Fruit fly (Drosophila melanogaster) whole organism, embryonic: ENCODE data around the gene Rbp1-like.

Source experiments
- Adf1 ChIP-seq: fragments of 200-800 bp; sonication (Bioruptor generic); IDR thresholded peaks from 2 replicates; pipeline ENCODE4 v1.3.6; 2022; ENCODE audit warnings: missing biosample characterization, missing genetic modification characterization
- CG11560 ChIP-seq: fragments of 200-800 bp; sonication (Bioruptor generic); IDR thresholded peaks from 3 replicates; pipeline ENCODE4 v1.3.6; 2022; ENCODE audit warnings: missing biosample characterization, missing genetic modification characterization
- CG11723 ChIP-seq: fragments of 200-800 bp; sonication (Bioruptor generic); optimal IDR thresholded peaks from 2 replicates; lab custom pipeline; 2017; ENCODE audit warnings: missing biosample characterization, mild to moderate bottlenecking, missing genetic modification characterization
- CG12104 ChIP-seq: fragments of 200-800 bp; sonication (Bioruptor generic); optimal IDR thresholded peaks from 3 replicates; lab custom pipeline; 2016; ENCODE audit warnings: missing biosample characterization, missing genetic modification characterization
- CG12299 ChIP-seq: fragments of 200-800 bp; sonication (Bioruptor generic); optimal IDR thresholded peaks from 2 replicates; lab custom pipeline; 2018; ENCODE audit warnings: missing biosample characterization, mild to moderate bottlenecking, missing genetic modification characterization
- CG14050 ChIP-seq: fragments of 200-800 bp; sonication (Bioruptor generic); IDR thresholded peaks from 3 replicates; pipeline ENCODE4 v1.3.6; 2022; ENCODE audit warnings: missing biosample characterization, missing genetic modification characterization
- CG14710 ChIP-seq: fragments of 200-800 bp; sonication (Bioruptor generic); optimal IDR thresholded peaks from 3 replicates; lab custom pipeline; 2019; ENCODE audit warnings: missing biosample characterization, mild to moderate bottlenecking, missing genetic modification characterization, moderate library complexity
- CG1529 ChIP-seq: fragments of 200-800 bp; sonication (Bioruptor generic); optimal IDR thresholded peaks from 3 replicates; lab custom pipeline; 2018; ENCODE audit warnings: missing biosample characterization, missing genetic modification characterization
- CG17186 ChIP-seq: fragments of 200-800 bp; sonication (Bioruptor generic); optimal IDR thresholded peaks from 3 replicates; lab custom pipeline; 2017; ENCODE audit warnings: missing biosample characterization, missing genetic modification reagents, missing genetic modification characterization
- CG17802 ChIP-seq: fragments of 200-800 bp; sonication (Bioruptor generic); optimal IDR thresholded peaks from 2 replicates; lab custom pipeline; 2018; ENCODE audit warnings: missing biosample characterization, mild to moderate bottlenecking, missing genetic modification characterization, moderate library complexity
- CG1832 ChIP-seq: fragments of 200-800 bp; sonication (Bioruptor generic); optimal IDR thresholded peaks from 2 replicates; lab custom pipeline; 2017; ENCODE audit warnings: missing biosample characterization, mild to moderate bottlenecking, missing genetic modification characterization, inconsistent platforms
- CG3995 ChIP-seq: fragments of 200-800 bp; sonication (Bioruptor generic); optimal IDR thresholded peaks from 3 replicates; lab custom pipeline; 2016; ENCODE audit warnings: missing biosample characterization, missing genetic modification characterization
- CG4424 ChIP-seq: fragments of 200-800 bp; sonication (Bioruptor generic); optimal IDR thresholded peaks from 3 replicates; lab custom pipeline; 2016; ENCODE audit warnings: missing biosample characterization, missing genetic modification characterization
- CG4854 ChIP-seq: fragments of 200-800 bp; sonication (Bioruptor generic); optimal IDR thresholded peaks from 2 replicates; lab custom pipeline; 2016; ENCODE audit warnings: missing biosample characterization, missing genetic modification characterization, inconsistent platforms
- CG6683 ChIP-seq: fragments of 200-800 bp; sonication (Bioruptor generic); optimal IDR thresholded peaks from 2 replicates; lab custom pipeline; 2017; ENCODE audit warnings: missing biosample characterization, mild to moderate bottlenecking, missing genetic modification characterization, missing genetic modification reagents
- CG7987 ChIP-seq: fragments of 200-800 bp; sonication (Bioruptor generic); optimal IDR thresholded peaks from 2 replicates; lab custom pipeline; 2018; ENCODE audit warnings: missing biosample characterization, mild to moderate bottlenecking, missing genetic modification characterization, moderate library complexity
- CG9817 ChIP-seq: fragments of 200-800 bp; sonication (Bioruptor generic); optimal IDR thresholded peaks from 2 replicates; lab custom pipeline; 2018; ENCODE audit warnings: missing biosample characterization, mild to moderate bottlenecking, missing genetic modification characterization, moderate library complexity
- Camta ChIP-seq: fragments of 200-800 bp; sonication (Bioruptor generic); optimal IDR thresholded peaks from 2 replicates; lab custom pipeline; 2016; ENCODE audit warnings: missing biosample characterization, missing genetic modification characterization
- Doc2 ChIP-seq: fragments of 200-800 bp; sonication (Bioruptor generic); IDR thresholded peaks from 2 replicates; pipeline ENCODE4 v1.3.6; 2022; ENCODE audit warnings: missing biosample characterization, missing genetic modification characterization
- Elba2 ChIP-seq: fragments of 200-800 bp; sonication (Bioruptor generic); optimal IDR thresholded peaks from 3 replicates; lab custom pipeline; 2016; ENCODE audit warnings: missing biosample characterization, missing genetic modification characterization
- Fer1 ChIP-seq: fragments of 200-800 bp; sonication (Bioruptor generic); optimal IDR thresholded peaks from 2 replicates; lab custom pipeline; 2017; ENCODE audit warnings: missing biosample characterization, mild to moderate bottlenecking, missing genetic modification characterization
- Hsf ChIP-seq: fragments of 200-800 bp; sonication (Bioruptor generic); optimal IDR thresholded peaks from 3 replicates; lab custom pipeline; 2016; ENCODE audit warnings: missing biosample characterization, missing genetic modification characterization
- MBD-R2 ChIP-seq: fragments of 200-800 bp; sonication (Bioruptor generic); IDR thresholded peaks from 2 replicates; pipeline ENCODE4 v1.3.6; 2022; ENCODE audit warnings: missing biosample characterization, missing genetic modification characterization
- Mad ChIP-seq: fragments of 200-800 bp; sonication (Bioruptor generic); optimal IDR thresholded peaks from 2 replicates; lab custom pipeline; 2016; ENCODE audit warnings: missing biosample characterization, missing genetic modification characterization
- Myb ChIP-seq: fragments of 200-800 bp; sonication (Bioruptor generic); optimal IDR thresholded peaks from 2 replicates; lab custom pipeline; 2016; ENCODE audit warnings: missing biosample characterization, missing genetic modification characterization
- Nf-YA ChIP-seq: fragments of 200-800 bp; sonication (Bioruptor generic); IDR thresholded peaks from 2 replicates; pipeline ENCODE4 v1.3.6; 2022; ENCODE audit warnings: missing biosample characterization, missing genetic modification characterization
- Oli ChIP-seq: fragments of 200-800 bp; sonication (Bioruptor generic); optimal IDR thresholded peaks from 2 replicates; lab custom pipeline; 2018; ENCODE audit warnings: missing biosample characterization, mild to moderate bottlenecking, missing genetic modification characterization, moderate library complexity
- PHDP ChIP-seq: fragments of 200-800 bp; sonication (Bioruptor generic); optimal IDR thresholded peaks from 3 replicates; lab custom pipeline; 2018; ENCODE audit warnings: missing biosample characterization, mild to moderate bottlenecking, missing genetic modification characterization, moderate library complexity
- Side ChIP-seq: fragments of 200-800 bp; sonication (Bioruptor generic); optimal IDR thresholded peaks from 2 replicates; lab custom pipeline; 2016; ENCODE audit warnings: missing biosample characterization, missing genetic modification characterization
- aop ChIP-seq: fragments of 200-800 bp; sonication (Bioruptor generic); IDR thresholded peaks from 2 replicates; pipeline ENCODE4 v1.3.6; 2022; ENCODE audit warnings: missing biosample characterization, missing genetic modification characterization
- bbx ChIP-seq: fragments of 200-800 bp; sonication (Bioruptor generic); IDR thresholded peaks from 2 replicates; pipeline ENCODE4 v1.3.6; 2022; ENCODE audit warnings: missing biosample characterization, missing genetic modification characterization; ENCODE audit not compliant: partially characterized antibody
- bcd ChIP-seq: fragments of 200-800 bp; sonication (Bioruptor generic); optimal IDR thresholded peaks from 2 replicates; lab custom pipeline; 2017; ENCODE audit warnings: missing biosample characterization, mild to moderate bottlenecking, missing genetic modification characterization
- bowl ChIP-seq: fragments of 200-800 bp; sonication (Bioruptor generic); IDR thresholded peaks from 2 replicates; pipeline ENCODE4 v1.3.6; 2022; ENCODE audit warnings: missing biosample characterization, missing genetic modification characterization
- btn ChIP-seq: fragments of 200-800 bp; sonication (Bioruptor generic); optimal IDR thresholded peaks from 2 replicates; lab custom pipeline; 2016; ENCODE audit warnings: missing biosample characterization, missing genetic modification characterization
- dan ChIP-seq: fragments of 200-800 bp; sonication (Bioruptor generic); IDR thresholded peaks from 2 replicates; pipeline ENCODE4 v1.3.6; 2022; ENCODE audit warnings: missing biosample characterization, missing genetic modification characterization
- emc ChIP-seq: fragments of 200-800 bp; sonication (Bioruptor generic); optimal IDR thresholded peaks from 2 replicates; lab custom pipeline; 2016; ENCODE audit warnings: missing biosample characterization, missing genetic modification characterization
- fd96Cb ChIP-seq: fragments of 200-800 bp; sonication (Bioruptor generic); optimal IDR thresholded peaks from 2 replicates; lab custom pipeline; 2018; ENCODE audit warnings: missing biosample characterization, mild to moderate bottlenecking, missing genetic modification characterization, moderate library complexity
- fu2 ChIP-seq: fragments of 200-800 bp; sonication (Bioruptor generic); optimal IDR thresholded peaks from 2 replicates; lab custom pipeline; 2016; ENCODE audit warnings: missing biosample characterization, missing genetic modification characterization
- gsb ChIP-seq: fragments of 200-800 bp; sonication (Bioruptor generic); IDR thresholded peaks from 2 replicates; pipeline ENCODE4 v1.3.6; 2022; ENCODE audit warnings: missing biosample characterization, missing genetic modification characterization
- klu ChIP-seq: fragments of 200-800 bp; sonication (Bioruptor generic); IDR thresholded peaks from 2 replicates; pipeline ENCODE4 v1.3.6; 2022; ENCODE audit warnings: missing biosample characterization, missing genetic modification characterization
- org-1 ChIP-seq: fragments of 200-800 bp; sonication (Bioruptor generic); optimal IDR thresholded peaks from 2 replicates; lab custom pipeline; 2017; ENCODE audit warnings: missing biosample characterization, missing genetic modification characterization
- otp ChIP-seq: fragments of 200-800 bp; sonication (Bioruptor generic); IDR thresholded peaks from 3 replicates; pipeline ENCODE4, ENCODE4 v1.3.6; 2022; ENCODE audit warnings: missing biosample characterization, missing genetic modification characterization
- rib ChIP-seq: fragments of 200-800 bp; sonication (Bioruptor generic); IDR thresholded peaks from 2 replicates; pipeline ENCODE4 v1.3.6; 2022; ENCODE audit warnings: missing biosample characterization, missing genetic modification characterization
- ro ChIP-seq: fragments of 200-800 bp; sonication (Bioruptor generic); IDR thresholded peaks from 2 replicates; pipeline ENCODE4 v1.3.6; 2022; ENCODE audit warnings: missing biosample characterization, missing genetic modification characterization
- run ChIP-seq: fragments of 200-800 bp; sonication (Bioruptor generic); optimal IDR thresholded peaks from 3 replicates; lab custom pipeline; 2018; ENCODE audit warnings: missing biosample characterization, mild to moderate bottlenecking, missing genetic modification characterization
- salm ChIP-seq: fragments of 200-800 bp; sonication (Bioruptor generic); optimal IDR thresholded peaks from 2 replicates; lab custom pipeline; 2018; ENCODE audit warnings: missing biosample characterization, mild to moderate bottlenecking, missing genetic modification characterization
- toy ChIP-seq: fragments of 200-800 bp; sonication (Bioruptor generic); IDR thresholded peaks from 2 replicates; pipeline ENCODE4 v1.3.6; 2022; ENCODE audit warnings: missing biosample characterization, missing genetic modification characterization
- tx ChIP-seq: fragments of 200-800 bp; sonication (Bioruptor generic); optimal IDR thresholded peaks from 2 replicates; lab custom pipeline; 2016; ENCODE audit warnings: missing biosample characterization, missing genetic modification characterization
- unc-4 ChIP-seq: fragments of 200-800 bp; sonication (Bioruptor generic); IDR thresholded peaks from 2 replicates; pipeline ENCODE4 v1.3.6; 2022; ENCODE audit warnings: missing biosample characterization, missing genetic modification characterization; ENCODE audit not compliant: partially characterized antibody

Rbp1-like gene

dm6 chrX:13373239-13374153 is 11.2 kb downstream of the Rbp1-like start (continued):
- TF ChIP-seq CG1832 (GFP tag; lab: Kevin White, UChicago) (no peak), CG4424 (GFP tag; lab: Kevin White, UChicago) (peak; percentile 84), Side (GFP tag; lab: Kevin White, UChicago) (no peak), Oli (tag; lab: Kevin White, UChicago) (peak; percentile 87), fu2 (GFP tag; lab: Kevin White, UChicago) (no peak), Myb (GFP tag; lab: Kevin White, UChicago) (no peak), Nf-YA (GFP tag; lab: Robert Waterston, UW) (0 out of 2 replicates have a peak, but pooled peaks have one; percentile 41), CG11723 (peak; percentile 77), bbx (no peak), CG12299 (tag; lab: Kevin White, UChicago) (peak; percentile 74), rib (GFP tag; lab: Robert Waterston, UW) (0 out of 2 replicates have a peak, but pooled peaks have one; percentile 35), CG11560 (tag; lab: Robert Waterston, UW) (no peak), emc (GFP tag; lab: Kevin White, UChicago) (no peak), CG6683 (GFP tag; lab: Kevin White, UChicago) (peak; percentile 67), dan (GFP tag; lab: Robert Waterston, UW) (no peak), CG17186 (no peak), MBD-R2 (GFP tag; lab: Robert Waterston, UW) (peak; percentile 70; the same call in 1 of the 2 replicates), tx (GFP tag; lab: Kevin White, UChicago) (no peak), toy (GFP tag; lab: Robert Waterston, UW) (no peak; the same call in 1 of the 2 replicates), otp (GFP tag; lab: Robert Waterston, UW) (peak; percentile 81; the same call in 2 of the 3 replicates), Mad (GFP tag; lab: Kevin White, UChicago) (peak; percentile 55), aop (GFP tag; lab: Robert Waterston, UW) (no peak), salm (tag; lab: Kevin White, UChicago) (peak; percentile 79), klu (GFP tag; lab: Robert Waterston, UW) (peak; percentile 51; the same call in 1 of the 2 replicates), CG7987 (GFP tag; lab: Kevin White, UChicago) (peak; percentile 33), ro (GFP tag; lab: Robert Waterston, UW) (no peak), PHDP (tag; lab: Kevin White, UChicago) (peak; percentile 90), unc-4 (no peak), Camta (GFP tag; lab: Kevin White, UChicago) (peak; percentile 58), CG14050 (GFP tag; lab: Robert Waterston, UW) (peak; percentile 68; the same call in 2 of the 3 replicates), fd96Cb (tag; lab: Kevin White, UChicago) (peak; percentile 86), CG14710 (tag; lab: Kevin White, UChicago) (peak; percentile 85), Doc2 (GFP tag; lab: Robert Waterston, UW) (no peak), CG17802 (tag; lab: Kevin White, UChicago) (peak; percentile 51), Hsf (GFP tag; lab: Kevin White, UChicago) (peak; percentile 68), CG12104 (peak; percentile 54), Adf1 (GFP tag; lab: Robert Waterston, UW) (peak; percentile 92), CG4854 (peak; percentile 41), gsb (GFP tag; lab: Robert Waterston, UW) (peak; percentile 72), CG1529 (peak; percentile 67), Fer1 (GFP tag; lab: Kevin White, UChicago) (peak; percentile 86), btn (no peak), bcd (GFP tag; lab: Kevin White, UChicago) (peak; percentile 74), Elba2 (GFP tag; lab: Kevin White, UChicago) (no peak), run (peak; percentile 89), org-1 (GFP tag; lab: Kevin White, UChicago) (peak; percentile 68), CG3995 (GFP tag; lab: Kevin White, UChicago) (no peak), CG9817 (tag; lab: Kevin White, UChicago) (peak; percentile 71), bowl (peak; percentile 60; the same call in 1 of the 2 replicates)
